Worm (Caenorhabditis elegans) whole organism, young adult: Measurements from ENCODE around the gene lgc-19.

Experiments
- B0019.2 ChIP-seq: fragments of 200-800 bp; sonication (Bioruptor generic); conservative IDR thresholded peaks from 2 replicates; pipeline ENCODE4 v1.3.6; 2022; ENCODE audit warnings: missing genetic modification reagents, missing genetic modification characterization, missing compliant biosample characterization
- B0035.1 ChIP-seq: sonication (generic microtip); optimal IDR thresholded peaks from 2 replicates; lab custom pipeline; 2016; ENCODE audit warnings: missing genetic modification characterization, mild to moderate bottlenecking, missing compliant biosample characterization, missing genotype, missing genetic modification reagents
- B0336.3 ChIP-seq: fragments of 200-800 bp; sonication (Bioruptor generic); IDR thresholded peaks from 2 replicates; pipeline ENCODE4 v1.3.6; 2022; ENCODE audit warnings: missing genetic modification characterization, missing compliant biosample characterization
- F33H1.4 ChIP-seq: fragments of 200-800 bp; sonication (Bioruptor generic); IDR thresholded peaks from 2 replicates; pipeline ENCODE4 v1.3.6; 2022; ENCODE audit warnings: missing genetic modification reagents, missing genetic modification characterization, missing compliant biosample characterization
- F39B2.1 ChIP-seq: fragments of 200-800 bp; sonication (Bioruptor generic); IDR thresholded peaks from 2 replicates; pipeline ENCODE4 v1.3.6; 2022; ENCODE audit warnings: missing genetic modification reagents, missing genetic modification characterization, missing compliant biosample characterization
- F57C9.4 ChIP-seq: sonication (generic microtip); optimal IDR thresholded peaks from 2 replicates; lab custom pipeline; 2017; ENCODE audit warnings: mild to moderate bottlenecking, missing genetic modification characterization, missing compliant biosample characterization
- aptf-3 ChIP-seq: fragments of 200-800 bp; sonication (Bioruptor generic); IDR thresholded peaks from 2 replicates; pipeline ENCODE4 v1.3.6; 2022; ENCODE audit warnings: missing genetic modification characterization, missing compliant biosample characterization
- atf-7 ChIP-seq: sonication (generic microtip); optimal IDR thresholded peaks from 2 replicates; lab custom pipeline; 2017; ENCODE audit warnings: mild to moderate bottlenecking, missing genetic modification characterization, missing compliant biosample characterization
- athp-1 ChIP-seq: sonication (generic microtip); optimal IDR thresholded peaks from 2 replicates; lab custom pipeline; 2017; ENCODE audit warnings: mild to moderate bottlenecking, missing genetic modification characterization, missing compliant biosample characterization
- attf-6 ChIP-seq: fragments of 200-800 bp; sonication (Bioruptor generic); IDR thresholded peaks from 2 replicates; pipeline ENCODE4 v1.3.6; 2022; ENCODE audit warnings: missing genetic modification reagents, missing genetic modification characterization, missing compliant biosample characterization
- bed-1 ChIP-seq: fragments of 200-800 bp; sonication (Bioruptor generic); IDR thresholded peaks from 2 replicates; pipeline ENCODE4 v1.3.6; 2022; ENCODE audit warnings: missing genetic modification reagents, missing genetic modification characterization, missing compliant biosample characterization
- cebp-2 ChIP-seq: fragments of 200-800 bp; sonication (Bioruptor generic); IDR thresholded peaks from 2 replicates; pipeline ENCODE4 v1.3.6; 2022; ENCODE audit warnings: missing genetic modification characterization, missing compliant biosample characterization
- ceh-79 ChIP-seq: sonication (generic microtip); optimal IDR thresholded peaks from 2 replicates; lab custom pipeline; 2017; ENCODE audit warnings: mild to moderate bottlenecking, missing genetic modification characterization, missing compliant biosample characterization
- die-1 ChIP-seq: sonication (generic microtip); optimal IDR thresholded peaks from 2 replicates; lab custom pipeline; 2016; ENCODE audit warnings: missing genotype, mild to moderate bottlenecking, missing genetic modification characterization, missing compliant biosample characterization
- efl-1 ChIP-seq: fragments of 150-350 bp; optimal IDR thresholded peaks from 2 replicates; lab custom pipeline; 2014; ENCODE audit warnings: missing biosample characterization, missing genetic modification reagents, missing genetic modification characterization
- egl-44 ChIP-seq: fragments of 200-800 bp; sonication (Bioruptor generic); IDR thresholded peaks from 2 replicates; pipeline ENCODE4 v1.3.6; 2022; ENCODE audit warnings: missing genetic modification reagents, missing genetic modification characterization, missing compliant biosample characterization
- hmg-1.2 ChIP-seq: fragments of 200-800 bp; sonication (Bioruptor generic); IDR thresholded peaks from 2 replicates; pipeline ENCODE4 v1.3.6; 2022; ENCODE audit warnings: missing genetic modification reagents, missing genetic modification characterization, missing compliant biosample characterization
- hrde-1 ChIP-seq: sonication (generic microtip); optimal IDR thresholded peaks from 2 replicates; lab custom pipeline; 2016; ENCODE audit warnings: missing genetic modification characterization, mild to moderate bottlenecking, missing compliant biosample characterization, moderate library complexity, missing genotype, missing genetic modification reagents, borderline replicate concordance
- lsy-27 ChIP-seq: sonication (generic microtip); optimal IDR thresholded peaks from 2 replicates; lab custom pipeline; 2017; ENCODE audit warnings: missing genetic modification characterization, mild to moderate bottlenecking, missing compliant biosample characterization, antibody characterized with exemption, missing genotype, borderline replicate concordance; ENCODE audit not compliant: insufficient read depth
- madf-6 ChIP-seq: fragments of 200-800 bp; sonication (Bioruptor generic); IDR thresholded peaks from 2 replicates; pipeline ENCODE4 v1.3.6; 2022; ENCODE audit warnings: missing genetic modification reagents, missing genetic modification characterization, missing compliant biosample characterization
- mxl-1 ChIP-seq: sonication (generic microtip); optimal IDR thresholded peaks from 2 replicates; lab custom pipeline; 2016; ENCODE audit warnings: missing genetic modification characterization, missing compliant biosample characterization
- nhr-80 ChIP-seq: sonication (generic microtip); optimal IDR thresholded peaks from 2 replicates; lab custom pipeline; 2016; ENCODE audit warnings: missing genetic modification characterization, missing compliant biosample characterization
- pbrm-1 ChIP-seq: fragments of 200-800 bp; sonication (Bioruptor generic); IDR thresholded peaks from 2 replicates; pipeline ENCODE4 v1.3.6; 2022; ENCODE audit warnings: missing genetic modification reagents, missing genetic modification characterization, missing compliant biosample characterization
- rcor-1 ChIP-seq: fragments of 200-800 bp; sonication (Bioruptor generic); IDR thresholded peaks from 2 replicates; pipeline ENCODE4 v1.3.6; 2022; ENCODE audit warnings: missing genetic modification reagents, missing genetic modification characterization, missing compliant biosample characterization
- repo-1 ChIP-seq: sonication (generic microtip); optimal IDR thresholded peaks from 2 replicates; lab custom pipeline; 2017; ENCODE audit warnings: mild to moderate bottlenecking, missing genetic modification characterization, missing compliant biosample characterization
- snpc-1.1 ChIP-seq: sonication (generic microtip); optimal IDR thresholded peaks from 2 replicates; lab custom pipeline; 2017; ENCODE audit warnings: missing genetic modification characterization, mild to moderate bottlenecking, missing compliant biosample characterization, antibody characterized with exemption, moderate library complexity, missing genotype, missing genetic modification reagents; ENCODE audit not compliant: insufficient read depth
- snpc-1.3 ChIP-seq: sonication (generic microtip); optimal IDR thresholded peaks from 2 replicates; lab custom pipeline; 2017; ENCODE audit warnings: missing genetic modification characterization, mild to moderate bottlenecking, missing compliant biosample characterization, antibody characterized with exemption, moderate library complexity, missing genotype, missing genetic modification reagents; ENCODE audit not compliant: insufficient read depth
- snpc-3.4 ChIP-seq: sonication (generic microtip); optimal IDR thresholded peaks from 2 replicates; lab custom pipeline; 2017; ENCODE audit warnings: missing genetic modification characterization, mild to moderate bottlenecking, missing compliant biosample characterization, antibody characterized with exemption, moderate library complexity, missing genotype, missing genetic modification reagents
- snpc-4 ChIP-seq, 5 experiments: fragments of 150-350 bp in 1 of 5; sonication (generic microtip) in 4 of 5; optimal IDR thresholded peaks; 2 replicates each; lab custom pipeline; 2014 to 2018; ENCODE audit warnings: missing genetic modification characterization in 5 of 5, missing biosample characterization in 3 of 5, antibody characterized with exemption in 2 of 5, mild to moderate bottlenecking in 2 of 5, missing compliant biosample characterization in 2 of 5, missing genotype in 2 of 5, moderate library complexity in 2 of 5, missing genetic modification reagents in 1 of 5
- zfh-2 ChIP-seq: fragments of 200-800 bp; sonication (Bioruptor generic); conservative IDR thresholded peaks from 2 replicates; pipeline ENCODE4 v1.3.6; 2022; ENCODE audit warnings: missing genetic modification reagents, missing genetic modification characterization, missing compliant biosample characterization
- ztf-18 ChIP-seq: sonication (generic microtip); optimal IDR thresholded peaks from 2 replicates; lab custom pipeline; 2016; ENCODE audit warnings: missing genotype, mild to moderate bottlenecking, missing genetic modification characterization, missing compliant biosample characterization

lgc-19 gene

ce11 chrIV:15951640-15952039 is 10.9 kb downstream of the lgc-19 start, which contains the start of gene Y105C5B.15:
Gene Y105C5B.15 (plus strand): TSS chrIV:15951936.
- TF ChIP-seq ztf-18 = no peak
- TF ChIP-seq nhr-80 (tag; lab: Kevin White, UChicago) = peak; percentile 54
- TF ChIP-seq hrde-1 (tag; lab: Kevin White, UChicago) = no peak
- no peak for TF ChIP-seq die-1 (tag; lab: Kevin White, UChicago)
- no peak for TF ChIP-seq bed-1 (GFP tag; lab: Robert Waterston, UW)
- no peak for TF ChIP-seq efl-1 (GFP tag; lab: Kevin White, UChicago)
- TF ChIP-seq snpc-1.1 (tag; lab: Kevin White, UChicago) = no peak

- no peak for TF ChIP-seq hmg-1.2 (GFP tag; lab: Robert Waterston, UW)
- TF ChIP-seq egl-44 (GFP tag; lab: Robert Waterston, UW) = no peak
- no peak for TF ChIP-seq repo-1
- TF ChIP-seq snpc-4 (GFP tag; optimal IDR thresholded peaks at IDR 0.05; lab: Kevin White, UChicago) = no peak
- TF ChIP-seq snpc-4 (tag; optimal IDR thresholded peaks at IDR 0.05; lab: Kevin White, UChicago) = peak in 1 of 4 experiments; percentile 80
- no peak for TF ChIP-seq cebp-2 (GFP tag; lab: Robert Waterston, UW)
These were observed 11.5 kb downstream of the lgc-19 start, which contains the start of gene ifas-3 for ce11 chrIV:15950838-15951581. Gene ifas-3 (minus strand): TSS chrIV:15950888.

- TF ChIP-seq rcor-1 (peak; percentile 45; the same call in 1 of the 2 replicates), atf-7 (tag; lab: Kevin White, UChicago) (no peak), B0035.1 (tag; lab: Kevin White, UChicago) (no peak), F33H1.4 (no peak), athp-1 (tag; lab: Kevin White, UChicago) (no peak), snpc-3.4 (tag; lab: Kevin White, UChicago) (peak; percentile 21), snpc-1.3 (tag; lab: Kevin White, UChicago) (no peak), madf-6 (GFP tag; lab: Robert Waterston, UW) (peak; percentile 21; the same call in 1 of the 2 replicates), pbrm-1 (0 out of 2 replicates have a peak, but pooled peaks have one; percentile 29), B0019.2 (no peak), lsy-27 (tag; lab: Kevin White, UChicago) (no peak), F57C9.4 (tag; lab: Kevin White, UChicago) (no peak), aptf-3 (GFP tag; lab: Robert Waterston, UW) (no peak), B0336.3 (no peak), attf-6 (peak; percentile 91), ceh-79 (tag; lab: Kevin White, UChicago) (no peak), mxl-1 (tag; lab: Kevin White, UChicago) (no peak), zfh-2 (peak; percentile 45; the same call in 1 of the 2 replicates), snpc-4 (GFP tag; optimal IDR thresholded peaks at IDR 0.05; lab: Kevin White, UChicago) (peak; percentile 81), snpc-4 (tag; optimal IDR thresholded peaks at IDR 0.05; lab: Kevin White, UChicago) (peak; percentile 63 to 97 (median 83)), egl-44 (GFP tag; lab: Robert Waterston, UW) (no peak), F39B2.1 (no peak), snpc-1.1 (tag; lab: Kevin White, UChicago) (peak; percentile 54), hmg-1.2 (GFP tag; lab: Robert Waterston, UW) (peak; percentile 19; the same call in 1 of the 2 replicates)
These were observed 12.5 kb downstream of the lgc-19 start for ce11 chrIV:15949995-15950394.
